Worm (Caenorhabditis elegans): ENCODE results near the gene T04F8.3.

The T04F8.3 gene

ce11 chrX:11661625-11662024, 3.2 kb downstream of the T04F8.3 start, which contains the start of gene sfxn-1.5:
Gene sfxn-1.5, minus strand, starts transcription at chrX:11661660.
- TF ChIP-seq lsy-2 (tag; optimal IDR thresholded peaks at IDR 0.05) (no peak), blmp-1 (tag; optimal IDR thresholded peaks at IDR 0.05; ENCODE audit: insufficient read depth) (no peak), ztf-11 (tag; optimal IDR thresholded peaks at IDR 0.05) (no peak), crh-2 (tag; optimal IDR thresholded peaks at IDR 0.05) (peak; percentile 79), gmeb-1 (tag; optimal IDR thresholded peaks at IDR 0.05) (peak; percentile 25), lin-39 (tag; optimal IDR thresholded peaks at IDR 0.05) (no peak), sma-9 (GFP tag; optimal IDR thresholded peaks at IDR 0.05) (peak; percentile 94), sma-9 (tag; optimal IDR thresholded peaks at IDR 0.05) (no peak), lin-13 (GFP tag; optimal IDR thresholded peaks at IDR 0.05) (peak; percentile 21), aly-2 (tag; optimal IDR thresholded peaks at IDR 0.05) (no peak), snpc-4 (tag; optimal IDR thresholded peaks at IDR 0.05) (no peak), sma-3 (GFP tag; optimal IDR thresholded peaks at IDR 0.05) (peak; percentile 44), egl-27 (tag; optimal IDR thresholded peaks at IDR 0.05) (peak; percentile 1), peb-1 (tag; optimal IDR thresholded peaks at IDR 0.05) (no peak), nhr-25 (tag; optimal IDR thresholded peaks at IDR 0.05) (no peak), mdl-1 (tag; optimal IDR thresholded peaks at IDR 0.05) (peak in 1 of 2 experiments; percentile 77), F13H6.1 (tag; optimal IDR thresholded peaks at IDR 0.05) (peak; percentile 67), fos-1 (tag; optimal IDR thresholded peaks at IDR 0.05) (peak; percentile 95), nhr-129 (tag; optimal IDR thresholded peaks at IDR 0.05) (peak; percentile 95)

- TF ChIP-seq ama-1 (optimal IDR thresholded peaks at IDR 0.05) (no peak), C34F6.9 (tag; optimal IDR thresholded peaks at IDR 0.05) (peak; percentile 23), nhr-129 (tag; optimal IDR thresholded peaks at IDR 0.05) (peak; percentile 32)
Measured at ce11 chrX:11662069-11662468, 3.6 kb downstream of the T04F8.3 start.

ce11 chrX:11662557-11662956, 4.1 kb downstream of the T04F8.3 start:
- no peak for TF ChIP-seq ama-1 (optimal IDR thresholded peaks at IDR 0.05)
- TF ChIP-seq sma-9 (GFP tag; optimal IDR thresholded peaks at IDR 0.05), result peak; percentile 12
- no peak for TF ChIP-seq sma-9 (tag; optimal IDR thresholded peaks at IDR 0.05)

- TF ChIP-seq skn-1 (tag; optimal IDR thresholded peaks at IDR 0.05), result no peak
- TF ChIP-seq ceh-16 (tag; optimal IDR thresholded peaks at IDR 0.05), result no peak
- TF ChIP-seq unc-39 (tag; optimal IDR thresholded peaks at IDR 0.05), result no peak
- no peak for TF ChIP-seq mdl-1 (tag; optimal IDR thresholded peaks at IDR 0.05)
- no peak for TF ChIP-seq sma-9 (GFP tag; optimal IDR thresholded peaks at IDR 0.05)
- no peak for TF ChIP-seq sma-9 (tag; optimal IDR thresholded peaks at IDR 0.05)
- no peak for TF ChIP-seq lsy-2 (tag; optimal IDR thresholded peaks at IDR 0.05)
Measured at ce11 chrX:11664184-11664583, 5.8 kb downstream of the T04F8.3 start.

ce11 chrX:11665522-11666017, 7.1 kb downstream of the T04F8.3 start:
- TF ChIP-seq ceh-16 (tag; optimal IDR thresholded peaks at IDR 0.05) (no peak), sem-4 (tag; optimal IDR thresholded peaks at IDR 0.05) (peak; percentile 40), blmp-1 (tag; optimal IDR thresholded peaks at IDR 0.05; ENCODE audit: insufficient read depth) (peak; percentile 95), nhr-25 (tag; optimal IDR thresholded peaks at IDR 0.05) (peak; percentile 14)

- no peak for TF ChIP-seq nhr-237 (tag; optimal IDR thresholded peaks at IDR 0.05)
- TF ChIP-seq gmeb-1 (tag; optimal IDR thresholded peaks at IDR 0.05), result no peak
- TF ChIP-seq peb-1 (tag; optimal IDR thresholded peaks at IDR 0.05), result no peak
- TF ChIP-seq sma-9 (GFP tag; optimal IDR thresholded peaks at IDR 0.05), result peak; percentile 67
- TF ChIP-seq sma-9 (tag; optimal IDR thresholded peaks at IDR 0.05), result no peak
- peak; percentile 47 for TF ChIP-seq F13H6.1 (tag; optimal IDR thresholded peaks at IDR 0.05)
- TF ChIP-seq elt-3 (tag; optimal IDR thresholded peaks at IDR 0.05), result no peak
- TF ChIP-seq crh-2 (tag; optimal IDR thresholded peaks at IDR 0.05), result peak; percentile 8
- peak; percentile 81 for TF ChIP-seq unc-55 (GFP tag; optimal IDR thresholded peaks at IDR 0.05)
- peak; percentile 3 for TF ChIP-seq sem-4 (tag; optimal IDR thresholded peaks at IDR 0.05)
- no peak for TF ChIP-seq sma-3 (GFP tag; optimal IDR thresholded peaks at IDR 0.05)
- peak; percentile 75 for TF ChIP-seq C34F6.9 (tag; optimal IDR thresholded peaks at IDR 0.05)
- peak; percentile 76 for TF ChIP-seq mab-5 (tag; optimal IDR thresholded peaks at IDR 0.05)
- TF ChIP-seq dmd-4 (tag; optimal IDR thresholded peaks at IDR 0.05), result no peak
- peak; percentile 55 for TF ChIP-seq zag-1 (tag; optimal IDR thresholded peaks at IDR 0.05)
- peak; percentile 15 for TF ChIP-seq fos-1 (tag; optimal IDR thresholded peaks at IDR 0.05)
- peak in 1 of 2 experiments; percentile 44 for TF ChIP-seq lsy-2 (tag; optimal IDR thresholded peaks at IDR 0.05)
- peak; percentile 36 for TF ChIP-seq egl-27 (tag; optimal IDR thresholded peaks at IDR 0.05)
- TF ChIP-seq nhr-129 (tag; optimal IDR thresholded peaks at IDR 0.05), result peak; percentile 6
- no peak for TF ChIP-seq ztf-11 (tag; optimal IDR thresholded peaks at IDR 0.05)
Measured at ce11 chrX:11666545-11667177, 8.2 kb downstream of the T04F8.3 start, which contains the start of gene noca-2. Gene noca-2, plus strand, starts transcription at chrX:11667127.
